Worm (Caenorhabditis elegans) whole organism, midembryonic: ENCODE measurements around the gene F38A6.5.

Experiments used
- T22C8.4 ChIP-seq: fragments of 200-800 bp; sonication (Bioruptor generic); IDR thresholded peaks from 2 replicates; pipeline ENCODE4 v1.3.6; 2022; ENCODE audit warnings: missing genetic modification characterization, missing compliant biosample characterization
- cog-1 ChIP-seq: sonication (generic microtip); optimal IDR thresholded peaks from 2 replicates; lab custom pipeline; 2016; ENCODE audit warnings: missing genetic modification characterization, missing compliant biosample characterization
- flt-1 ChIP-seq: fragments of 200-800 bp; sonication (Bioruptor generic); IDR thresholded peaks from 2 replicates; pipeline ENCODE4 v1.3.6; 2022; ENCODE audit warnings: missing genetic modification characterization, missing compliant biosample characterization
- klf-2 ChIP-seq: fragments of 200-800 bp; sonication (Bioruptor generic); conservative IDR thresholded peaks from 2 replicates; pipeline ENCODE4 v1.3.6; 2022; ENCODE audit warnings: missing genetic modification reagents, missing genetic modification characterization, missing compliant biosample characterization
- med-1 ChIP-seq: sonication (generic microtip); optimal IDR thresholded peaks from 2 replicates; lab custom pipeline; 2017; ENCODE audit warnings: missing genetic modification characterization, mild to moderate bottlenecking, missing compliant biosample characterization, antibody characterized with exemption, missing genetic modification reagents; ENCODE audit not compliant: insufficient read depth
- ref-1 ChIP-seq: fragments of 200-800 bp; sonication (Bioruptor generic); conservative IDR thresholded peaks from 2 replicates; pipeline ENCODE4 v1.3.6; 2022; ENCODE audit warnings: missing genetic modification reagents, missing genetic modification characterization, missing compliant biosample characterization
- tab-1 ChIP-seq: fragments of 200-800 bp; sonication (Bioruptor generic); IDR thresholded peaks from 2 replicates; pipeline ENCODE4 v1.3.6; 2022; ENCODE audit warnings: missing genetic modification characterization, missing compliant biosample characterization
- ztf-23 ChIP-seq: fragments of 200-800 bp; sonication (Bioruptor generic); IDR thresholded peaks from 2 replicates; pipeline ENCODE4 v1.3.6; 2022; ENCODE audit warnings: missing genetic modification reagents, missing genetic modification characterization, missing compliant biosample characterization
- ztf-29 ChIP-seq: fragments of 200-800 bp; sonication (Bioruptor generic); IDR thresholded peaks from 2 replicates; pipeline ENCODE4 v1.3.6; 2022; ENCODE audit warnings: missing genetic modification reagents, missing genetic modification characterization, missing compliant biosample characterization

F38A6.5 gene

ce11 chrV:20746805-20747204 is 26.7 kb downstream of the F38A6.5 start:
- TF ChIP-seq klf-2 (GFP tag; lab: Robert Waterston, UW): no peak
- no peak for TF ChIP-seq ztf-23 (GFP tag; lab: Robert Waterston, UW)
- TF ChIP-seq ztf-29: no peak
- TF ChIP-seq flt-1 (GFP tag; lab: Robert Waterston, UW): no peak
- no peak for TF ChIP-seq tab-1 (GFP tag; lab: Robert Waterston, UW)
- no peak for TF ChIP-seq T22C8.4 (GFP tag; lab: Robert Waterston, UW)
- TF ChIP-seq cog-1 (tag; lab: Kevin White, UChicago): no peak
- TF ChIP-seq ref-1 (GFP tag; lab: Robert Waterston, UW): no peak
- no peak for TF ChIP-seq med-1

ce11 chrV:20745278-20745677 is 28.3 kb downstream of the F38A6.5 start:
- TF ChIP-seq flt-1 (GFP tag; lab: Robert Waterston, UW): no peak

- no peak for TF ChIP-seq ztf-23 (GFP tag; lab: Robert Waterston, UW)
- no peak for TF ChIP-seq ref-1 (GFP tag; lab: Robert Waterston, UW)
- no peak for TF ChIP-seq ztf-29
- TF ChIP-seq cog-1 (tag; lab: Kevin White, UChicago): no peak
- TF ChIP-seq klf-2 (GFP tag; lab: Robert Waterston, UW): no peak
- no peak for TF ChIP-seq flt-1 (GFP tag; lab: Robert Waterston, UW)
- TF ChIP-seq tab-1 (GFP tag; lab: Robert Waterston, UW): no peak
- no peak for TF ChIP-seq T22C8.4 (GFP tag; lab: Robert Waterston, UW)
- no peak for TF ChIP-seq med-1
Observed at ce11 chrV:20744290-20744837, 29.2 kb downstream of the F38A6.5 start, which contains the start of gene dnj-25. Gene dnj-25, minus strand, starts transcription at chrV:20744346.

DNA sequence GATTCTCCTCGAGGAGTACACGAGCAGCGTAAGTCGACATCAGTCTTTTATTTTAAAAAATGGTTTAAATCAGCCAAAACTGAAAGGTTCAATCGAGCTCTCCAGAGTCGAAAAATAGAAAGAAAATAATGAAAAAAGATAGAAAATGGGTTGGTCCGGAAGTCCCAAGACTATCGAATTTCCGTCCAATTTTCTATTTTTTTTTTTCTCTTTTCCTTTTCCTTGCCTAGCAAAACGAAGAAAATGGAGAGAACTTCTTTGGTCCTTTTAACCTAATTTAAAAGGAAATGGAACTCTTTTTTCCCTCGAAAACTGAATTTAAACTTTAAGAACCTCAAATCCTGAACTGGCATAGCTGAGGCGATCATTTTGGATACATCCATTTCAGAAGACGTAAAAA is 34.2 kb downstream of the F38A6.5 start:
- TF ChIP-seq cog-1 (tag; lab: Kevin White, UChicago) (no peak), ztf-29 (no peak), med-1 (no peak), ref-1 (GFP tag; lab: Robert Waterston, UW) (no peak), flt-1 (GFP tag; lab: Robert Waterston, UW) (no peak), tab-1 (GFP tag; lab: Robert Waterston, UW) (no peak), ztf-23 (GFP tag; lab: Robert Waterston, UW) (no peak), T22C8.4 (GFP tag; lab: Robert Waterston, UW) (no peak), klf-2 (GFP tag; lab: Robert Waterston, UW) (no peak)

DNA sequence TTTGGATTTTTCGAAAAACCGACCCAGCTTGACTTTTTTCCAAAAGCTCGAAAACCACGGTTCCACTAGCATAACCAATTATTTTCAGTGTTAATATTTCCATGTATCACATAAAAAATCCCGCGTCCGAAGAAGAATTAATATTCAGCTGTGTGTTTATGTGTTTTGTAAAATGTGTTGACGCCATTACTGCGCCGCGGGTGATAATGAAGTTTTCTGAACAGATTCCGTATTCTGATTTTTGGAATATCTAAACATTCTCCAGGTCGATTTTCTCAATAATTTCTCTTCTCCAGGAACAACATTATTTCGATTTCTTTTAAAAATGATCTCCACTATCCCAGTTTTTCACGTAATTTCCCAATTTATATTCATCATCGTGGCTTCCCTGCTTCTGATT is 38.9 kb downstream of the F38A6.5 start, which contains the start of gene srxa-6:
Gene srxa-6 (plus strand): TSS at position 301 of the 400 bp plus-strand sequence.
- TF ChIP-seq ref-1 (GFP tag; lab: Robert Waterston, UW) (no peak), ztf-23 (GFP tag; lab: Robert Waterston, UW) (no peak), klf-2 (GFP tag; lab: Robert Waterston, UW) (no peak), T22C8.4 (GFP tag; lab: Robert Waterston, UW) (no peak), ztf-29 (no peak), flt-1 (GFP tag; lab: Robert Waterston, UW) (no peak)

ce11 chrV:20731787-20732186 is 41.8 kb downstream of the F38A6.5 start, which contains the start of gene srxa-1:
Gene srxa-1, plus strand, starts transcription at chrV:20732087.
- TF ChIP-seq med-1: no peak
- no peak for TF ChIP-seq tab-1 (GFP tag; lab: Robert Waterston, UW)
- TF ChIP-seq cog-1 (tag; lab: Kevin White, UChicago): no peak
- no peak for TF ChIP-seq ztf-29
- no peak for TF ChIP-seq flt-1 (GFP tag; lab: Robert Waterston, UW)
- no peak for TF ChIP-seq ztf-23 (GFP tag; lab: Robert Waterston, UW)
- TF ChIP-seq ref-1 (GFP tag; lab: Robert Waterston, UW): no peak
- no peak for TF ChIP-seq T22C8.4 (GFP tag; lab: Robert Waterston, UW)
- no peak for TF ChIP-seq klf-2 (GFP tag; lab: Robert Waterston, UW)

DNA sequence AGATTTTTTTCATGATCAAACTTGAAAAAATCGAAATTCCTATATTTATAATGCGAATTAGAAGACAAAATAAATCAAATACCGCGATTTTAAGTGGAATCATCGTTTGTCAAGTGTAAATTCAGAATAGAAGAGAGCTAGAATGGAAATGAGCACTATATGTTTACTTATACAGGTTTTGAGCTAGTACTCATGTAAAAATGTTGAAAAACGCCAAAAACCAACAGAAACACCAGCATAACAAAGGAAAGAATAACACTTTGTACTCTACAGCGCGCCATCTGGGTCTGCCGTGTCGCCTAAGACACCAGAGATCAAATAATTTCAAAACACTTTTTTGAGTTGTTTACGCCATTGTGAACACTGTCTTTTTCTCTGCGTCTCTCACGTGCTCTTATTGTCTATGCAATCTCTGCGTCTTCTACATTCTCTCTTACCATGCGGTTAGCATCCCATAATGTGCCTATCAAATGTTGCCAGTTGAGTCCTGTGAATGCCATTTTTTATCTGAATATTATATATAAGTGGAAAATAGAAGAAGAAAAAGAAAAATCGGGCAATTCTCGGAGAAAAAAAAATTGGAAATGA is 44.7 kb downstream of the F38A6.5 start, which contains the start of gene ipla-3:
Gene ipla-3 (minus strand): TSS at position 510 of the 588 bp plus-strand sequence.
- TF ChIP-seq cog-1 (tag; lab: Kevin White, UChicago): peak; percentile 54
- TF ChIP-seq ref-1 (GFP tag; lab: Robert Waterston, UW): no peak

DNA sequence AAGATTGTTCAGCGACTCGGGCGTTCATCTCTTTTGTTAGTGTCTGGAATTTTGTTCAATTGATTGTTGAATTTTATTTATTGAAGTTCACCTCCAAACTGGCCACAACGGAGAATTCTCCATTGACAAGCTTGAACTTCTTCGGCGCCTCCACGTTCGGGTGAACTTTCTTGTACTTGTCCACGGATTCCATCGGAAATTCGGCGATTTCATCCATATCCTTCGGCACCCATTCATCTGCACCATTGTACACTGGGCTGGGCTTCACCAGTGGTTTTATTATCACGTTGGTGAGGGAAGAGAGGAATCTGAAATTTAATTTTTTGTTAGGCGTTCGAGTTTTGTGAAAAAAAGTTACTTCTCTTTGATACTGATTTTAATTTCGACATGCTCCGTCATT is 46.1 kb downstream of the F38A6.5 start:
- TF ChIP-seq ref-1 (GFP tag; lab: Robert Waterston, UW): no peak

ce11 chrV:20722447-20722846 is 51.1 kb downstream of the F38A6.5 start:
- TF ChIP-seq med-1 (no peak), flt-1 (GFP tag; lab: Robert Waterston, UW) (no peak), ztf-29 (no peak), cog-1 (tag; lab: Kevin White, UChicago) (no peak), ztf-23 (GFP tag; lab: Robert Waterston, UW) (no peak), tab-1 (GFP tag; lab: Robert Waterston, UW) (no peak), T22C8.4 (GFP tag; lab: Robert Waterston, UW) (no peak), klf-2 (GFP tag; lab: Robert Waterston, UW) (no peak), ref-1 (GFP tag; lab: Robert Waterston, UW) (no peak)
